Fruit fly (Drosophila melanogaster) whole organism, wandering third instar larva: ENCODE measurements around the gene Kat60.

Experiments
- Abd-B ChIP-seq: fragments of >200 bp; optimal IDR thresholded peaks from 2 replicates; lab custom pipeline; 2017; ENCODE audit warnings: missing biosample characterization, missing genetic modification characterization
- CG32264 ChIP-seq: fragments of 200-800 bp; sonication (Bioruptor generic); optimal IDR thresholded peaks from 2 replicates; lab custom pipeline; 2016; ENCODE audit warnings: missing biosample characterization, missing genetic modification characterization
- CG9705 ChIP-seq: fragments of 200-800 bp; sonication (Bioruptor generic); optimal IDR thresholded peaks from 2 replicates; lab custom pipeline; 2018; ENCODE audit warnings: missing biosample characterization, mild to moderate bottlenecking, missing genetic modification characterization
- CrebA ChIP-seq: fragments of 200-800 bp; sonication (Bioruptor generic); optimal IDR thresholded peaks from 2 replicates; lab custom pipeline; 2016; ENCODE audit warnings: missing biosample characterization, mild to moderate bottlenecking, missing genetic modification characterization, borderline replicate concordance
- Dfd ChIP-seq: fragments of >200 bp; optimal IDR thresholded peaks from 2 replicates; lab custom pipeline; 2017; ENCODE audit warnings: missing biosample characterization, missing genetic modification characterization
- Dif ChIP-seq: fragments of 200-275, 200-300 bp; sonication (Bioruptor generic); optimal IDR thresholded peaks from 2 replicates; lab custom pipeline; 2018; ENCODE audit warnings: missing biosample characterization, missing genetic modification characterization; ENCODE audit not compliant: partially characterized antibody
- GATAd ChIP-seq: sonication (Bioruptor generic); optimal IDR thresholded peaks from 2 replicates; lab custom pipeline; 2016; ENCODE audit warnings: missing biosample characterization, missing genetic modification characterization
- HLH106 ChIP-seq: fragments of 200-800 bp; optimal IDR thresholded peaks from 3 replicates; lab custom pipeline; 2019; ENCODE audit warnings: missing biosample characterization, mild to moderate bottlenecking, missing genetic modification characterization, moderate library complexity
- Hnf4 ChIP-seq: fragments of 200-800 bp; sonication (Bioruptor generic); optimal IDR thresholded peaks from 2 replicates; lab custom pipeline; 2016; ENCODE audit warnings: missing biosample characterization, mild to moderate bottlenecking, missing genetic modification characterization
- Hr78 ChIP-seq: fragments of >200 bp; optimal IDR thresholded peaks from 2 replicates; lab custom pipeline; 2017; ENCODE audit warnings: missing biosample characterization, missing genetic modification characterization
- Hr83 ChIP-seq: fragments of 200-300 bp; sonication (Bioruptor generic); optimal IDR thresholded peaks from 2 replicates; lab custom pipeline; 2016; ENCODE audit warnings: missing biosample characterization, mild to moderate bottlenecking, missing genetic modification characterization, moderate library complexity; ENCODE audit not compliant: poor library complexity, severe bottlenecking
- Jra ChIP-seq: sonication (Bioruptor generic); optimal IDR thresholded peaks from 2 replicates; lab custom pipeline; 2016; ENCODE audit warnings: missing biosample characterization, missing genetic modification characterization
- Mio ChIP-seq: sonication (Bioruptor generic); optimal IDR thresholded peaks from 2 replicates; lab custom pipeline; 2016; ENCODE audit warnings: missing biosample characterization, missing genetic modification characterization
- Myc ChIP-seq: fragments of >200 bp; optimal IDR thresholded peaks from 2 replicates; lab custom pipeline; 2017
- N ChIP-seq: fragments of >200 bp; optimal IDR thresholded peaks from 2 replicates; lab custom pipeline; 2018; ENCODE audit warnings: missing biosample characterization, missing external identifiers, missing genetic modification characterization
- OdsH ChIP-seq: fragments of 200-800 bp; sonication (Bioruptor generic); optimal IDR thresholded peaks from 2 replicates; lab custom pipeline; 2016; ENCODE audit warnings: missing biosample characterization, mild to moderate bottlenecking, missing genetic modification characterization
- Rel ChIP-seq, 2 experiments: fragments of 200-800 bp; sonication (Bioruptor generic) in 1 of 2; optimal IDR thresholded peaks; 2 replicates in 1 of 2; 3 replicates in 1 of 2; lab custom pipeline; 2016 to 2019; ENCODE audit warnings: mild to moderate bottlenecking in 2 of 2, missing biosample characterization in 2 of 2, missing genetic modification characterization in 2 of 2, moderate library complexity in 1 of 2
- Sp1 ChIP-seq: fragments of 200-800 bp; sonication (Bioruptor generic); optimal IDR thresholded peaks from 3 replicates; lab custom pipeline; 2019; ENCODE audit warnings: missing biosample characterization, mild to moderate bottlenecking, missing genetic modification characterization, moderate library complexity
- Vsx2 ChIP-seq: fragments of 200-300, 225-300 bp; sonication (Bioruptor generic); optimal IDR thresholded peaks from 2 replicates; lab custom pipeline; 2018; ENCODE audit warnings: missing biosample characterization, missing genetic modification characterization; ENCODE audit not compliant: partially characterized antibody
- br ChIP-seq: fragments of 200-800 bp; sonication (Bioruptor generic); optimal IDR thresholded peaks from 2 replicates; lab custom pipeline; 2016; ENCODE audit warnings: missing biosample characterization, missing genetic modification characterization
- brk ChIP-seq: fragments of 200-800 bp; sonication (Bioruptor generic); optimal IDR thresholded peaks from 2 replicates; lab custom pipeline; 2016; ENCODE audit warnings: missing biosample characterization, mild to moderate bottlenecking, missing genetic modification characterization
- dl ChIP-seq, 2 experiments: fragments of 175-275, 200-275 bp in 1 of 2; fragments of 200-275 bp in 1 of 2; sonication (Bioruptor generic); optimal IDR thresholded peaks; lab custom pipeline; 2018; ENCODE audit warnings: mild to moderate bottlenecking in 2 of 2, missing biosample characterization in 2 of 2, missing genetic modification characterization in 2 of 2, moderate library complexity in 2 of 2; ENCODE audit not compliant: partially characterized antibody in 2 of 2, insufficient read depth in 1 of 2
- dmrt93B ChIP-seq: fragments of 200-800 bp; sonication (Bioruptor generic); optimal IDR thresholded peaks from 2 replicates; lab custom pipeline; 2018; ENCODE audit warnings: missing biosample characterization, mild to moderate bottlenecking, missing genetic modification characterization
- dsf ChIP-seq: sonication (Bioruptor generic); optimal IDR thresholded peaks from 2 replicates; lab custom pipeline; 2016; ENCODE audit warnings: missing biosample characterization, missing genetic modification characterization, borderline replicate concordance
- ey ChIP-seq: fragments of 200-800 bp; sonication (Bioruptor generic); optimal IDR thresholded peaks from 2 replicates; lab custom pipeline; 2016; ENCODE audit warnings: missing biosample characterization, missing genetic modification characterization
- foxo ChIP-seq, 2 experiments: fragments of 200-800 bp; sonication (Bioruptor generic); optimal IDR thresholded peaks; 2 replicates in 1 of 2; 3 replicates in 1 of 2; lab custom pipeline; 2016 to 2017; ENCODE audit warnings: missing biosample characterization in 2 of 2, missing genetic modification characterization in 2 of 2
- fru ChIP-seq: fragments of 200-800 bp; sonication (Bioruptor generic); optimal IDR thresholded peaks from 3 replicates; lab custom pipeline; 2016; ENCODE audit warnings: missing biosample characterization, mild to moderate bottlenecking, missing genetic modification characterization
- h ChIP-seq: fragments of 200-800 bp; sonication (Bioruptor generic); optimal IDR thresholded peaks from 3 replicates; lab custom pipeline; 2016; ENCODE audit warnings: missing biosample characterization, mild to moderate bottlenecking, missing genetic modification characterization
- jim ChIP-seq: fragments of 175-275, 200-325 bp; sonication (Bioruptor generic); optimal IDR thresholded peaks from 2 replicates; lab custom pipeline; 2016; ENCODE audit warnings: missing biosample characterization, mild to moderate bottlenecking, missing genetic modification characterization
- lola ChIP-seq: fragments of >200 bp; optimal IDR thresholded peaks from 2 replicates; lab custom pipeline; 2017; ENCODE audit warnings: missing biosample characterization, missing genetic modification characterization
- pan ChIP-seq: fragments of >200 bp; optimal IDR thresholded peaks from 2 replicates; lab custom pipeline; 2017
- psq ChIP-seq: fragments of 200-800 bp; sonication (Bioruptor generic); optimal IDR thresholded peaks from 3 replicates; lab custom pipeline; 2017; ENCODE audit warnings: missing biosample characterization, mild to moderate bottlenecking, missing genetic modification characterization, moderate library complexity
- rgr ChIP-seq: fragments of 200-800 bp; sonication (Bioruptor generic); optimal IDR thresholded peaks from 3 replicates; lab custom pipeline; 2016; ENCODE audit warnings: missing biosample characterization, mild to moderate bottlenecking, missing genetic modification characterization
- sage ChIP-seq: fragments of 200-800 bp; sonication (Bioruptor generic); optimal IDR thresholded peaks from 2 replicates; lab custom pipeline; 2016; ENCODE audit warnings: missing biosample characterization, mild to moderate bottlenecking, missing genetic modification characterization
- sv ChIP-seq: fragments of 200-800 bp; sonication (Bioruptor generic); optimal IDR thresholded peaks from 3 replicates; lab custom pipeline; 2016; ENCODE audit warnings: missing biosample characterization, missing genetic modification characterization
- tai ChIP-seq: sonication (Bioruptor generic); optimal IDR thresholded peaks from 2 replicates; lab custom pipeline; 2016; ENCODE audit warnings: missing biosample characterization, missing genetic modification characterization
- usp ChIP-seq: fragments of >200 bp; optimal IDR thresholded peaks from 2 replicates; lab custom pipeline; 2017; ENCODE audit warnings: missing biosample characterization, missing genetic modification characterization
- woc ChIP-seq: sonication (Bioruptor generic); optimal IDR thresholded peaks from 2 replicates; lab custom pipeline; 2016; ENCODE audit warnings: missing biosample characterization, mild to moderate bottlenecking, missing genetic modification characterization

Gene Kat60

dm6 chr3R:5251243-5251865, 19.3 kb upstream of the Kat60 start, which contains the start of gene CtsF:
Gene CtsF (minus strand): TSS chr3R:5251745.
- TF ChIP-seq pan (lab: Kevin White, UChicago) (no peak), OdsH (GFP tag; lab: Kevin White, UChicago) (peak; percentile 45), Myc (lab: Kevin White, UChicago) (peak; percentile 29), CrebA (GFP tag; lab: Kevin White, UChicago) (no peak), Dfd (GFP tag; lab: Kevin White, UChicago) (no peak), dl (GFP tag; optimal IDR thresholded peaks at IDR 0.05; lab: Kevin White, UChicago; ENCODE audit: insufficient read depth in 1 of 2, partially characterized antibody in 2 of 2) (no peak), foxo (GFP tag; optimal IDR thresholded peaks at IDR 0.05; lab: Kevin White, UChicago) (peak in 1 of 2 experiments; percentile 32), Hr83 (GFP tag; lab: Kevin White, UChicago) (no peak), ey (GFP tag; lab: Kevin White, UChicago) (no peak), psq (GFP tag; lab: Kevin White, UChicago) (peak; percentile 17), jim (GFP tag; lab: Kevin White, UChicago) (no peak), N (peak; percentile 15), Vsx2 (GFP tag; lab: Kevin White, UChicago) (no peak), dmrt93B (GFP tag; lab: Kevin White, UChicago) (no peak), br (GFP tag; lab: Kevin White, UChicago) (peak; percentile 63), dsf (no peak), Mio (GFP tag; lab: Kevin White, UChicago) (no peak), sage (GFP tag; lab: Kevin White, UChicago) (no peak), Dif (GFP tag; lab: Kevin White, UChicago) (no peak), fru (GFP tag; lab: Kevin White, UChicago) (peak; percentile 15), GATAd (GFP tag; lab: Kevin White, UChicago) (no peak), HLH106 (peak; percentile 21), h (GFP tag; lab: Kevin White, UChicago) (peak; percentile 60), lola (no peak), Hnf4 (GFP tag; lab: Kevin White, UChicago) (no peak), CG32264 (no peak), Hr78 (GFP tag; lab: Kevin White, UChicago) (no peak), Sp1 (GFP tag; lab: Kevin White, UChicago) (peak; percentile 58), Rel (GFP tag; optimal IDR thresholded peaks at IDR 0.05; lab: Kevin White, UChicago) (no peak), Rel (tag; optimal IDR thresholded peaks at IDR 0.05; lab: Kevin White, UChicago) (peak; percentile 92), usp (GFP tag; lab: Kevin White, UChicago) (no peak), brk (GFP tag; lab: Kevin White, UChicago) (peak; percentile 0), CG9705 (GFP tag; lab: Kevin White, UChicago) (no peak), sv (GFP tag; lab: Kevin White, UChicago) (peak; percentile 13), rgr (GFP tag; lab: Kevin White, UChicago) (peak; percentile 21), woc (GFP tag; lab: Kevin White, UChicago) (no peak), Abd-B (peak; percentile 23), Jra (GFP tag; lab: Kevin White, UChicago) (no peak), tai (no peak)

dm6 chr3R:5250530-5251242, 18.7 kb upstream of the Kat60 start:
- no peak for TF ChIP-seq Dfd (GFP tag; lab: Kevin White, UChicago)
- peak; percentile 57 for TF ChIP-seq fru (GFP tag; lab: Kevin White, UChicago)
- peak; percentile 24 for TF ChIP-seq HLH106
- peak; percentile 61 for TF ChIP-seq psq (GFP tag; lab: Kevin White, UChicago)
- TF ChIP-seq rgr (GFP tag; lab: Kevin White, UChicago): peak; percentile 57
- no peak for TF ChIP-seq Myc (lab: Kevin White, UChicago)
- TF ChIP-seq Abd-B: no peak
- TF ChIP-seq GATAd (GFP tag; lab: Kevin White, UChicago): no peak
- peak; percentile 54 for TF ChIP-seq OdsH (GFP tag; lab: Kevin White, UChicago)
- peak; percentile 65 for TF ChIP-seq ey (GFP tag; lab: Kevin White, UChicago)
- TF ChIP-seq CrebA (GFP tag; lab: Kevin White, UChicago): no peak
- TF ChIP-seq woc (GFP tag; lab: Kevin White, UChicago): peak; percentile 68
- TF ChIP-seq Dif (GFP tag; lab: Kevin White, UChicago): no peak
- no peak for TF ChIP-seq N
- TF ChIP-seq tai: peak; percentile 48
- no peak for TF ChIP-seq dsf
- peak; percentile 68 for TF ChIP-seq Hnf4 (GFP tag; lab: Kevin White, UChicago)
- no peak for TF ChIP-seq Jra (GFP tag; lab: Kevin White, UChicago)
- TF ChIP-seq Vsx2 (GFP tag; lab: Kevin White, UChicago): peak; percentile 19
- TF ChIP-seq CG32264: peak; percentile 6
- TF ChIP-seq Hr83 (GFP tag; lab: Kevin White, UChicago): peak; percentile 59
- TF ChIP-seq br (GFP tag; lab: Kevin White, UChicago): peak; percentile 56
- TF ChIP-seq pan (lab: Kevin White, UChicago): no peak
- TF ChIP-seq CG9705 (GFP tag; lab: Kevin White, UChicago): no peak
- peak; percentile 52 for TF ChIP-seq sage (GFP tag; lab: Kevin White, UChicago)
- TF ChIP-seq usp (GFP tag; lab: Kevin White, UChicago): no peak
- TF ChIP-seq Sp1 (GFP tag; lab: Kevin White, UChicago): no peak
- TF ChIP-seq brk (GFP tag; lab: Kevin White, UChicago): peak; percentile 44
- no peak for TF ChIP-seq Hr78 (GFP tag; lab: Kevin White, UChicago)
- no peak for TF ChIP-seq jim (GFP tag; lab: Kevin White, UChicago)
- no peak for TF ChIP-seq Rel (GFP tag; optimal IDR thresholded peaks at IDR 0.05; lab: Kevin White, UChicago)
- peak; percentile 97 for TF ChIP-seq Rel (tag; optimal IDR thresholded peaks at IDR 0.05; lab: Kevin White, UChicago)
- no peak for TF ChIP-seq sv (GFP tag; lab: Kevin White, UChicago)
- TF ChIP-seq h (GFP tag; lab: Kevin White, UChicago): peak; percentile 62
- no peak for TF ChIP-seq dl (GFP tag; optimal IDR thresholded peaks at IDR 0.05; lab: Kevin White, UChicago; ENCODE audit: insufficient read depth in 1 of 2, partially characterized antibody in 2 of 2)
- TF ChIP-seq lola: no peak
- TF ChIP-seq Mio (GFP tag; lab: Kevin White, UChicago): peak; percentile 2
